Worm (Caenorhabditis elegans) whole organism, L2 larva: ENCODE results near the gene ZK6.8.

Experiments used
- C34F6.9 ChIP-seq: fragments of 150-350 bp; optimal IDR thresholded peaks from 2 replicates; lab custom pipeline; 2014; ENCODE audit warnings: missing biosample characterization, missing genetic modification characterization
- ama-1 ChIP-seq: fragments of 150-350 bp; optimal IDR thresholded peaks from 2 replicates; lab custom pipeline; 2018; ENCODE audit warnings: inconsistent platforms
- ceh-82 ChIP-seq: fragments of 150-350 bp; optimal IDR thresholded peaks from 2 replicates; lab custom pipeline; 2014; ENCODE audit warnings: missing biosample characterization, missing genetic modification characterization
- elt-1 ChIP-seq: fragments of 150-350 bp; optimal IDR thresholded peaks from 2 replicates; lab custom pipeline; 2014; ENCODE audit warnings: missing biosample characterization, missing genetic modification characterization
- lin-11 ChIP-seq: fragments of 150-350 bp; sonication (generic microtip); optimal IDR thresholded peaks from 2 replicates; lab custom pipeline; 2014; ENCODE audit warnings: missing biosample characterization, missing genetic modification characterization, inconsistent platforms, mixed read lengths
- lin-13 ChIP-seq: fragments of 150-350 bp; optimal IDR thresholded peaks from 2 replicates; lab custom pipeline; 2014; ENCODE audit warnings: missing biosample characterization, missing genetic modification reagents, missing genetic modification characterization
- nhr-11 ChIP-seq: fragments of 150-350 bp; optimal IDR thresholded peaks from 2 replicates; lab custom pipeline; 2014; ENCODE audit warnings: missing biosample characterization, missing genetic modification characterization
- nhr-12 ChIP-seq: fragments of 150-350 bp; optimal IDR thresholded peaks from 2 replicates; lab custom pipeline; 2014; ENCODE audit warnings: missing biosample characterization, missing genetic modification characterization
- nhr-237 ChIP-seq: fragments of 150-350 bp; optimal IDR thresholded peaks from 2 replicates; lab custom pipeline; 2014; ENCODE audit warnings: missing biosample characterization, missing genetic modification characterization
- nhr-6 ChIP-seq: fragments of 150-350 bp; optimal IDR thresholded peaks from 2 replicates; lab custom pipeline; 2014; ENCODE audit warnings: missing biosample characterization, missing genetic modification characterization
- nhr-77 ChIP-seq: fragments of 150-350 bp; optimal IDR thresholded peaks from 2 replicates; lab custom pipeline; 2014; ENCODE audit warnings: missing biosample characterization, missing genetic modification characterization
- snpc-4 ChIP-seq: fragments of 150-350 bp; optimal IDR thresholded peaks from 2 replicates; lab custom pipeline; 2014; ENCODE audit warnings: missing biosample characterization, missing genetic modification characterization
- zag-1 ChIP-seq: fragments of 150-350 bp; optimal IDR thresholded peaks from 2 replicates; lab custom pipeline; 2014; ENCODE audit warnings: missing biosample characterization, missing genetic modification characterization

- TF ChIP-seq C34F6.9 (no peak), lin-13 (GFP tag; lab: Kevin White, UChicago) (no peak), zag-1 (no peak), ceh-82 (tag; lab: Kevin White, UChicago) (no peak), snpc-4 (tag; lab: Kevin White, UChicago) (no peak), elt-1 (tag; lab: Kevin White, UChicago) (no peak), lin-11 (tag; lab: Kevin White, UChicago) (no peak), nhr-6 (no peak), nhr-11 (tag; lab: Kevin White, UChicago) (no peak), nhr-237 (tag; lab: Kevin White, UChicago) (no peak), nhr-77 (tag; lab: Kevin White, UChicago) (no peak), nhr-12 (tag; lab: Kevin White, UChicago) (no peak), ama-1 (lab: Kevin White, UChicago) (no peak)
These were observed 21.6 kb upstream of the ZK6.8 start for ce11 chrV:360068-360467.
